Worm (Caenorhabditis elegans): Measurements from ENCODE around the gene F23H12.5.
A peak's percentile ranks its signal among the peaks of the same experiment; 100 is the strongest.

F23H12.5 gene

ce11 chrV:12358347-12358746 lies at the start of gene F23H12.5:
Gene F23H12.5 (plus strand): TSS chrV:12358647.
- TF ChIP-seq unc-39 (tag; optimal IDR thresholded peaks at IDR 0.05) (no peak), cnd-1 (tag; optimal IDR thresholded peaks at IDR 0.05) (no peak), ceh-39 (tag; optimal IDR thresholded peaks at IDR 0.05) (no peak), flh-1 (GFP tag; optimal IDR thresholded peaks at IDR 0.05) (no peak), ceh-43 (GFP tag; optimal IDR thresholded peaks at IDR 0.05) (no peak), lsy-2 (tag; optimal IDR thresholded peaks at IDR 0.05) (no peak), elt-1 (tag; optimal IDR thresholded peaks at IDR 0.05; ENCODE audit: borderline replicate concordance, insufficient read depth) (no peak), unc-120 (tag; optimal IDR thresholded peaks at IDR 0.05; ENCODE audit: poor library complexity, severe bottlenecking) (no peak), nhr-2 (tag; optimal IDR thresholded peaks at IDR 0.05) (no peak), ces-1 (GFP tag; optimal IDR thresholded peaks at IDR 0.05) (no peak), nhr-28 (tag; optimal IDR thresholded peaks at IDR 0.05) (no peak), drap-1 (GFP tag; optimal IDR thresholded peaks at IDR 0.05) (no peak), lin-13 (tag; optimal IDR thresholded peaks at IDR 0.05) (no peak), snpc-4 (tag; optimal IDR thresholded peaks at IDR 0.05) (no peak), hlh-1 (tag; optimal IDR thresholded peaks at IDR 0.05) (no peak), bed-3 (GFP tag; optimal IDR thresholded peaks at IDR 0.05) (no peak), lin-32 (GFP tag; optimal IDR thresholded peaks at IDR 0.05) (no peak), sptf-1 (tag; optimal IDR thresholded peaks at IDR 0.05) (no peak), zip-8 (tag; optimal IDR thresholded peaks at IDR 0.05) (no peak), mab-5 (tag; optimal IDR thresholded peaks at IDR 0.05) (no peak)

ce11 chrV:12310256-12310655 lies 48.2 kb upstream of the F23H12.5 start, which contains the start of gene hpo-30:
Gene hpo-30 (minus strand): TSS chrV:12310356.
- TF ChIP-seq unc-62 (GFP tag; optimal IDR thresholded peaks at IDR 0.05) (no peak), unc-39 (tag; optimal IDR thresholded peaks at IDR 0.05) (no peak), drap-1 (GFP tag; optimal IDR thresholded peaks at IDR 0.05) (no peak), ces-1 (GFP tag; optimal IDR thresholded peaks at IDR 0.05) (no peak), elt-3 (tag; optimal IDR thresholded peaks at IDR 0.05) (no peak), zip-8 (tag; optimal IDR thresholded peaks at IDR 0.05) (no peak), tbx-8 (GFP tag; optimal IDR thresholded peaks at IDR 0.05) (no peak), cnd-1 (tag; optimal IDR thresholded peaks at IDR 0.05) (no peak), sem-2 (GFP tag; optimal IDR thresholded peaks at IDR 0.05) (no peak), nhr-28 (tag; optimal IDR thresholded peaks at IDR 0.05) (no peak), ceh-39 (tag; optimal IDR thresholded peaks at IDR 0.05) (no peak)

ce11 chrV:12314413-12314812 lies 44.0 kb upstream of the F23H12.5 start:
- no peak for TF ChIP-seq nhr-2 (tag; optimal IDR thresholded peaks at IDR 0.05)
- no peak for TF ChIP-seq ceh-43 (GFP tag; optimal IDR thresholded peaks at IDR 0.05)
- no peak for TF ChIP-seq elt-1 (tag; optimal IDR thresholded peaks at IDR 0.05; ENCODE audit: borderline replicate concordance, insufficient read depth)
- TF ChIP-seq ces-1 (GFP tag; optimal IDR thresholded peaks at IDR 0.05) = peak; percentile 84
- no peak for TF ChIP-seq mep-1 (tag; optimal IDR thresholded peaks at IDR 0.05)
- peak; percentile 18 for TF ChIP-seq unc-62 (GFP tag; optimal IDR thresholded peaks at IDR 0.05)
- TF ChIP-seq cnd-1 (tag; optimal IDR thresholded peaks at IDR 0.05) = no peak
- peak; percentile 15 for TF ChIP-seq hlh-1 (tag; optimal IDR thresholded peaks at IDR 0.05)
- TF ChIP-seq tbx-8 (GFP tag; optimal IDR thresholded peaks at IDR 0.05) = no peak
- no peak for TF ChIP-seq ztf-11 (tag; optimal IDR thresholded peaks at IDR 0.05)
- no peak for TF ChIP-seq unc-120 (tag; optimal IDR thresholded peaks at IDR 0.05; ENCODE audit: poor library complexity, severe bottlenecking)

ce11 chrV:12316076-12316475 lies 42.4 kb upstream of the F23H12.5 start:
- TF ChIP-seq ceh-39 (tag; optimal IDR thresholded peaks at IDR 0.05) = no peak
- TF ChIP-seq lin-32 (GFP tag; optimal IDR thresholded peaks at IDR 0.05) = no peak
- no peak for TF ChIP-seq mab-5 (tag; optimal IDR thresholded peaks at IDR 0.05)
- no peak for TF ChIP-seq ham-2 (GFP tag; optimal IDR thresholded peaks at IDR 0.05)
- TF ChIP-seq elt-1 (tag; optimal IDR thresholded peaks at IDR 0.05; ENCODE audit: borderline replicate concordance, insufficient read depth) = no peak
- no peak for TF ChIP-seq unc-62 (GFP tag; optimal IDR thresholded peaks at IDR 0.05)
- no peak for TF ChIP-seq nhr-237 (tag; optimal IDR thresholded peaks at IDR 0.05)
- TF ChIP-seq zip-8 (tag; optimal IDR thresholded peaks at IDR 0.05) = no peak
- no peak for TF ChIP-seq elt-3 (tag; optimal IDR thresholded peaks at IDR 0.05)
- TF ChIP-seq sptf-1 (tag; optimal IDR thresholded peaks at IDR 0.05) = no peak
- no peak for TF ChIP-seq snpc-4 (tag; optimal IDR thresholded peaks at IDR 0.05)
- no peak for TF ChIP-seq nhr-2 (tag; optimal IDR thresholded peaks at IDR 0.05)
- TF ChIP-seq sem-2 (GFP tag; optimal IDR thresholded peaks at IDR 0.05) = no peak
- no peak for TF ChIP-seq cnd-1 (tag; optimal IDR thresholded peaks at IDR 0.05)
- no peak for TF ChIP-seq ztf-11 (tag; optimal IDR thresholded peaks at IDR 0.05)

- TF ChIP-seq sptf-1 (tag; optimal IDR thresholded peaks at IDR 0.05) (no peak), nhr-12 (tag; optimal IDR thresholded peaks at IDR 0.05) (no peak), zip-8 (tag; optimal IDR thresholded peaks at IDR 0.05) (no peak), ceh-83 (GFP tag; optimal IDR thresholded peaks at IDR 0.05) (no peak), mls-2 (tag; optimal IDR thresholded peaks at IDR 0.05) (no peak), blmp-1 (tag; optimal IDR thresholded peaks at IDR 0.05) (no peak), bed-3 (GFP tag; optimal IDR thresholded peaks at IDR 0.05) (no peak), ham-2 (GFP tag; optimal IDR thresholded peaks at IDR 0.05) (no peak), nhr-2 (tag; optimal IDR thresholded peaks at IDR 0.05) (no peak)
Measured at ce11 chrV:12317080-12317479, 41.4 kb upstream of the F23H12.5 start, which contains the start of gene R04F11.3. Gene R04F11.3 (minus strand): TSS chrV:12317180.

Measured in whole organism, mixed stage, embryonic.